Worm (Caenorhabditis elegans) whole organism, young adult: ENCODE results near the gene flp-5.

Source experiments
- ama-1 ChIP-seq, 3 experiments: fragments of 150-350 bp in 1 of 3; sonication (generic microtip) in 2 of 3; optimal IDR thresholded peaks; 2 replicates each; lab custom pipeline; 2014 to 2018; ENCODE audit warnings: missing biosample characterization in 2 of 3, missing genetic modification characterization in 2 of 3, missing genetic modification reagents in 2 of 3
- aptf-2 ChIP-seq: fragments of 200-800 bp; sonication (Bioruptor generic); conservative IDR thresholded peaks from 2 replicates; pipeline ENCODE4 v1.3.6; 2022; ENCODE audit warnings: missing genetic modification reagents, missing genetic modification characterization, missing compliant biosample characterization
- dpff-1 ChIP-seq: sonication (generic microtip); optimal IDR thresholded peaks from 2 replicates; lab custom pipeline; 2017; ENCODE audit warnings: mild to moderate bottlenecking, missing genetic modification characterization, missing compliant biosample characterization
- dpl-1 ChIP-seq: fragments of 150-350 bp; optimal IDR thresholded peaks from 2 replicates; lab custom pipeline; 2014; ENCODE audit warnings: missing biosample characterization, missing genetic modification reagents, missing genetic modification characterization
- lin-54 ChIP-seq: fragments of 200-800 bp; sonication (Bioruptor generic); optimal IDR thresholded peaks from 2 replicates; lab custom pipeline; 2018; ENCODE audit warnings: mild to moderate bottlenecking, missing genetic modification characterization, missing compliant biosample characterization
- madf-10 ChIP-seq: sonication (generic microtip); optimal IDR thresholded peaks from 2 replicates; lab custom pipeline; 2016; ENCODE audit warnings: mild to moderate bottlenecking, missing genetic modification characterization, missing compliant biosample characterization
- madf-3 ChIP-seq: fragments of 200-800 bp; sonication (Bioruptor generic); IDR thresholded peaks from 2 replicates; pipeline ENCODE4 v1.3.6; 2022; ENCODE audit warnings: missing genetic modification reagents, missing genetic modification characterization, missing compliant biosample characterization
- mel-28 ChIP-seq: sonication (generic microtip); optimal IDR thresholded peaks from 2 replicates; lab custom pipeline; 2016; ENCODE audit warnings: borderline replicate concordance, mild to moderate bottlenecking, missing genetic modification characterization, missing compliant biosample characterization
- nhr-120 ChIP-seq: fragments of 200-800 bp; sonication (Bioruptor generic); IDR thresholded peaks from 2 replicates; pipeline ENCODE4 v1.3.6; 2022; ENCODE audit warnings: missing genetic modification characterization, missing compliant biosample characterization
- pha-4 ChIP-seq: fragments of 150-350 bp; sonication (generic microtip); optimal IDR thresholded peaks from 2 replicates; lab custom pipeline; 2014; ENCODE audit warnings: missing biosample characterization, missing genetic modification reagents, missing genetic modification characterization
- rcor-1 ChIP-seq: fragments of 200-800 bp; sonication (Bioruptor generic); IDR thresholded peaks from 2 replicates; pipeline ENCODE4 v1.3.6; 2022; ENCODE audit warnings: missing genetic modification reagents, missing genetic modification characterization, missing compliant biosample characterization
- rec-8 ChIP-seq, 2 experiments: sonication (generic microtip); optimal IDR thresholded peaks; 2 replicates each; lab custom pipeline; 2016; ENCODE audit warnings: mild to moderate bottlenecking in 2 of 2, missing genetic modification characterization in 2 of 2, missing genetic modification reagents in 2 of 2, missing genotype in 2 of 2, missing biosample characterization in 1 of 2, missing compliant biosample characterization in 1 of 2, moderate library complexity in 1 of 2
- sea-2 ChIP-seq: fragments of 200-800 bp; sonication (Bioruptor generic); IDR thresholded peaks from 2 replicates; pipeline ENCODE4 v1.3.6; 2022; ENCODE audit warnings: missing genetic modification characterization, missing compliant biosample characterization
- unc-62 ChIP-seq: fragments of 150-350 bp; optimal IDR thresholded peaks from 2 replicates; lab custom pipeline; 2014; ENCODE audit warnings: missing biosample characterization, missing genetic modification reagents, missing genetic modification characterization

ce11 chrX:8536791-8537190 lies 8.7 kb downstream of the flp-5 start, which contains the start of gene nspc-3:
- TF ChIP-seq rec-8 (tag; optimal IDR thresholded peaks at IDR 0.05; lab: Kevin White, UChicago) (no peak), sea-2 (no peak), dpff-1 (tag; lab: Kevin White, UChicago) (no peak), dpl-1 (GFP tag; lab: Kevin White, UChicago) (no peak), rcor-1 (no peak), lin-54 (GFP tag; lab: Kevin White, UChicago) (no peak), madf-10 (tag; lab: Kevin White, UChicago) (no peak), madf-3 (GFP tag; lab: Robert Waterston, UW) (no peak), pha-4 (tag; lab: Kevin White, UChicago) (no peak), mel-28 (tag; lab: Kevin White, UChicago) (no peak), aptf-2 (GFP tag; lab: Robert Waterston, UW) (no peak), nhr-120 (GFP tag; lab: Robert Waterston, UW) (no peak), ama-1 (optimal IDR thresholded peaks at IDR 0.05; lab: Kevin White, UChicago) (no peak), ama-1 (GFP tag; optimal IDR thresholded peaks at IDR 0.05; lab: Kevin White, UChicago) (no peak), unc-62 (GFP tag; lab: Kevin White, UChicago) (no peak)
